Fruit fly (Drosophila melanogaster) whole organism, embryonic: ENCODE results near the gene Ugt35E1.

Experiments
- Abd-B ChIP-seq: fragments of 200-800 bp; sonication (Bioruptor generic); optimal IDR thresholded peaks from 2 replicates; lab custom pipeline; 2018; ENCODE audit warnings: missing biosample characterization, mild to moderate bottlenecking, missing genetic modification characterization, moderate library complexity
- B-H1 ChIP-seq: fragments of 200-800 bp; sonication (Bioruptor generic); IDR thresholded peaks from 3 replicates; pipeline ENCODE4 v1.3.6; 2022; ENCODE audit warnings: missing biosample characterization, missing genetic modification characterization
- Bgb ChIP-seq: fragments of 200-800 bp; sonication (Bioruptor generic); IDR thresholded peaks from 2 replicates; pipeline ENCODE4 v1.3.6; 2022; ENCODE audit warnings: missing biosample characterization, missing genetic modification characterization; ENCODE audit not compliant: partially characterized antibody
- BtbVII ChIP-seq: fragments of 200-800 bp; sonication (Bioruptor generic); optimal IDR thresholded peaks from 3 replicates; lab custom pipeline; 2017; ENCODE audit warnings: missing biosample characterization, mild to moderate bottlenecking, missing genetic modification characterization
- CG10431 ChIP-seq: fragments of 200-800 bp; sonication (Bioruptor generic); optimal IDR thresholded peaks from 3 replicates; lab custom pipeline; 2018; ENCODE audit warnings: missing biosample characterization, mild to moderate bottlenecking, missing genetic modification characterization
- CG12236 ChIP-seq: fragments of 200-800 bp; sonication (Bioruptor generic); optimal IDR thresholded peaks from 2 replicates; lab custom pipeline; 2016; ENCODE audit warnings: missing biosample characterization, missing genetic modification characterization
- CG12942 ChIP-seq: fragments of 200-800 bp; sonication (Bioruptor generic); optimal IDR thresholded peaks from 3 replicates; lab custom pipeline; 2016; ENCODE audit warnings: missing biosample characterization, missing genetic modification characterization
- CG15269 ChIP-seq: fragments of 200-800 bp; sonication (Bioruptor generic); optimal IDR thresholded peaks from 2 replicates; lab custom pipeline; 2018; ENCODE audit warnings: missing biosample characterization, mild to moderate bottlenecking, missing genetic modification characterization, moderate library complexity
- CG16813 ChIP-seq: fragments of 200-800 bp; sonication (Bioruptor generic); IDR thresholded peaks from 3 replicates; pipeline ENCODE4 v1.3.6; 2022; ENCODE audit warnings: missing biosample characterization, missing genetic modification characterization; ENCODE audit not compliant: partially characterized antibody
- CG18599 ChIP-seq: fragments of 200-800 bp; sonication (Bioruptor generic); optimal IDR thresholded peaks from 3 replicates; lab custom pipeline; 2017; ENCODE audit warnings: missing biosample characterization, missing genetic modification characterization, mild to moderate bottlenecking, moderate library complexity, missing genetic modification reagents
- CG18619 ChIP-seq: fragments of 200-800 bp; sonication (Bioruptor generic); optimal IDR thresholded peaks from 3 replicates; lab custom pipeline; 2017; ENCODE audit warnings: missing biosample characterization, mild to moderate bottlenecking, missing genetic modification characterization
- CG2129 ChIP-seq: fragments of 200-800 bp; sonication (Bioruptor generic); IDR thresholded peaks from 2 replicates; pipeline ENCODE4 v1.3.6; 2022; ENCODE audit warnings: missing biosample characterization, missing genetic modification characterization; ENCODE audit not compliant: partially characterized antibody
- CG32772 ChIP-seq: fragments of 200-800 bp; sonication (Bioruptor generic); IDR thresholded peaks from 2 replicates; pipeline ENCODE4 v1.3.6; 2022; ENCODE audit warnings: missing biosample characterization, missing genetic modification characterization
- CG3726 ChIP-seq: fragments of 200-800 bp; sonication (Bioruptor generic); IDR thresholded peaks from 3 replicates; pipeline ENCODE4, ENCODE4 v1.3.6; 2022; ENCODE audit warnings: missing biosample characterization, missing genetic modification characterization
- CG4404 ChIP-seq: fragments of 200-800 bp; sonication (Bioruptor generic); IDR thresholded peaks from 2 replicates; pipeline ENCODE4 v1.3.6; 2022; ENCODE audit warnings: missing biosample characterization, missing genetic modification characterization
- CG5953 ChIP-seq: fragments of 200-800 bp; sonication (Bioruptor generic); IDR thresholded peaks from 2 replicates; pipeline ENCODE4 v1.3.6; 2022; ENCODE audit warnings: missing biosample characterization, missing genetic modification characterization
- CG8478 ChIP-seq: fragments of >200 bp; optimal IDR thresholded peaks from 2 replicates; lab custom pipeline; 2018
- CoRest ChIP-seq: fragments of 200-800 bp; sonication (Bioruptor generic); optimal IDR thresholded peaks from 3 replicates; lab custom pipeline; 2018; ENCODE audit warnings: missing biosample characterization, mild to moderate bottlenecking, missing genetic modification characterization, moderate library complexity
- Doc2 ChIP-seq: fragments of 200-800 bp; sonication (Bioruptor generic); IDR thresholded peaks from 2 replicates; pipeline ENCODE4 v1.3.6; 2022; ENCODE audit warnings: missing biosample characterization, missing genetic modification characterization
- HmgZ ChIP-seq: fragments of 200-800 bp; sonication (Bioruptor generic); optimal IDR thresholded peaks from 2 replicates; lab custom pipeline; 2018; ENCODE audit warnings: missing biosample characterization, mild to moderate bottlenecking, missing genetic modification characterization
- Hr39 ChIP-seq: fragments of >200 bp; optimal IDR thresholded peaks from 2 replicates; lab custom pipeline; 2017
- Hr51 ChIP-seq, 2 experiments: fragments of 200-800 bp; sonication (Bioruptor generic); optimal IDR thresholded peaks; 2 replicates in 1 of 2; 3 replicates in 1 of 2; lab custom pipeline; 2016 to 2018; ENCODE audit warnings: missing biosample characterization in 2 of 2, missing genetic modification characterization in 2 of 2, mild to moderate bottlenecking in 1 of 2, moderate library complexity in 1 of 2
- Mad ChIP-seq: fragments of 200-800 bp; sonication (Bioruptor generic); optimal IDR thresholded peaks from 2 replicates; lab custom pipeline; 2016; ENCODE audit warnings: missing biosample characterization, missing genetic modification characterization
- Mrtf ChIP-seq: fragments of 200-800 bp; sonication (Bioruptor generic); IDR thresholded peaks from 3 replicates; pipeline ENCODE4 v1.3.6; 2022; ENCODE audit warnings: missing biosample characterization, missing genetic modification characterization
- Myb ChIP-seq: fragments of 200-800 bp; sonication (Bioruptor generic); optimal IDR thresholded peaks from 2 replicates; lab custom pipeline; 2016; ENCODE audit warnings: missing biosample characterization, missing genetic modification characterization
- NC2β ChIP-seq: fragments of 200-800 bp; sonication (Bioruptor generic); optimal IDR thresholded peaks from 2 replicates; lab custom pipeline; 2016; ENCODE audit warnings: missing biosample characterization, missing genetic modification characterization
- Neu2 ChIP-seq: fragments of 200-800 bp; sonication (Bioruptor generic); optimal IDR thresholded peaks from 3 replicates; lab custom pipeline; 2016; ENCODE audit warnings: missing biosample characterization, missing genetic modification characterization, borderline replicate concordance
- Nf-YA ChIP-seq: fragments of 200-800 bp; sonication (Bioruptor generic); IDR thresholded peaks from 2 replicates; pipeline ENCODE4 v1.3.6; 2022; ENCODE audit warnings: missing biosample characterization, missing genetic modification characterization
- Nf-YB ChIP-seq: fragments of 200-800 bp; sonication (Bioruptor generic); optimal IDR thresholded peaks from 3 replicates; lab custom pipeline; 2019; ENCODE audit warnings: missing biosample characterization, mild to moderate bottlenecking, missing genetic modification characterization, moderate library complexity
- Opbp ChIP-seq: fragments of 200-800 bp; sonication (Bioruptor generic); IDR thresholded peaks from 3 replicates; pipeline ENCODE4 v1.3.6; 2022; ENCODE audit warnings: missing biosample characterization, missing genetic modification characterization; ENCODE audit not compliant: partially characterized antibody
- Optix ChIP-seq: fragments of 200-800 bp; sonication (Bioruptor generic); IDR thresholded peaks from 3 replicates; pipeline ENCODE4 v1.3.6; 2022; ENCODE audit warnings: missing biosample characterization, missing genetic modification characterization
- Side ChIP-seq: fragments of 200-800 bp; sonication (Bioruptor generic); optimal IDR thresholded peaks from 2 replicates; lab custom pipeline; 2016; ENCODE audit warnings: missing biosample characterization, missing genetic modification characterization
- TFAM ChIP-seq: fragments of 200-800 bp; sonication (Bioruptor generic); optimal IDR thresholded peaks from 2 replicates; lab custom pipeline; 2017; ENCODE audit warnings: missing biosample characterization, missing genetic modification characterization, inconsistent platforms
- abd-A ChIP-seq: fragments of 200-800 bp; sonication (Bioruptor generic); optimal IDR thresholded peaks from 3 replicates; lab custom pipeline; 2019; ENCODE audit warnings: missing biosample characterization, mild to moderate bottlenecking, missing genetic modification characterization, moderate library complexity
- al ChIP-seq: fragments of 200-800 bp; sonication (Bioruptor generic); IDR thresholded peaks from 2 replicates; pipeline ENCODE4 v1.3.6; 2022; ENCODE audit warnings: missing biosample characterization, missing genetic modification characterization
- amos ChIP-seq: fragments of 200-800 bp; sonication (Bioruptor generic); IDR thresholded peaks from 2 replicates; pipeline ENCODE4 v1.3.6; 2022; ENCODE audit warnings: missing biosample characterization, missing genetic modification characterization; ENCODE audit not compliant: partially characterized antibody
- bab2 ChIP-seq: fragments of 200-800 bp; sonication (Bioruptor generic); optimal IDR thresholded peaks from 2 replicates; lab custom pipeline; 2016; ENCODE audit warnings: missing biosample characterization, missing genetic modification characterization
- cas ChIP-seq: fragments of 200-800 bp; sonication (Bioruptor generic); IDR thresholded peaks from 2 replicates; pipeline ENCODE4 v1.3.6; 2022; ENCODE audit warnings: missing biosample characterization, missing genetic modification characterization
- disco-r ChIP-seq: fragments of 200-800 bp; sonication (Bioruptor generic); optimal IDR thresholded peaks from 2 replicates; lab custom pipeline; 2016; ENCODE audit warnings: missing biosample characterization, missing genetic modification characterization
- ftz-f1 ChIP-seq: fragments of 200-800 bp; sonication (Bioruptor generic); optimal IDR thresholded peaks from 2 replicates; lab custom pipeline; 2016; ENCODE audit warnings: missing biosample characterization, missing genetic modification characterization
- grau ChIP-seq: fragments of 200-800 bp; optimal IDR thresholded peaks from 3 replicates; lab custom pipeline; 2019; ENCODE audit warnings: missing biosample characterization, mild to moderate bottlenecking, missing genetic modification characterization, moderate library complexity
- kay ChIP-seq: fragments of 200-800 bp; sonication (Bioruptor generic); optimal IDR thresholded peaks from 2 replicates; lab custom pipeline; 2016; ENCODE audit warnings: missing biosample characterization, missing genetic modification characterization
- lov ChIP-seq, 2 experiments: fragments of 200-800 bp in 1 of 2; fragments of >200 bp in 1 of 2; sonication (Bioruptor generic) in 1 of 2; IDR thresholded peaks in 1 of 2; optimal IDR thresholded peaks in 1 of 2; 2 replicates in 1 of 2; 3 replicates in 1 of 2; pipeline versions ENCODE4 v1.3.6 to Lab custom; 2017 to 2022; ENCODE audit warnings: missing biosample characterization in 1 of 2, missing genetic modification characterization in 1 of 2
- otp ChIP-seq: fragments of 200-800 bp; sonication (Bioruptor generic); IDR thresholded peaks from 3 replicates; pipeline ENCODE4, ENCODE4 v1.3.6; 2022; ENCODE audit warnings: missing biosample characterization, missing genetic modification characterization
- repo ChIP-seq: fragments of 200-800 bp; sonication (Bioruptor generic); optimal IDR thresholded peaks from 2 replicates; lab custom pipeline; 2016; ENCODE audit warnings: missing biosample characterization, missing genetic modification characterization
- sd ChIP-seq: fragments of 200-800 bp; sonication (Bioruptor generic); optimal IDR thresholded peaks from 3 replicates; lab custom pipeline; 2018; ENCODE audit warnings: missing biosample characterization, mild to moderate bottlenecking, missing genetic modification characterization, moderate library complexity
- sr ChIP-seq: fragments of 200-800 bp; sonication (Bioruptor generic); IDR thresholded peaks from 3 replicates; pipeline ENCODE4 v1.3.6; 2022; ENCODE audit warnings: missing biosample characterization, missing genetic modification characterization
- tx ChIP-seq: fragments of 200-800 bp; sonication (Bioruptor generic); optimal IDR thresholded peaks from 2 replicates; lab custom pipeline; 2016; ENCODE audit warnings: missing biosample characterization, missing genetic modification characterization
- vvl ChIP-seq: fragments of 200-800 bp; sonication (Bioruptor generic); IDR thresholded peaks from 2 replicates; pipeline ENCODE4 v1.3.6; 2022; ENCODE audit warnings: missing biosample characterization, missing genetic modification characterization
- zf30C ChIP-seq: fragments of 200-800 bp; sonication (Bioruptor generic); optimal IDR thresholded peaks from 3 replicates; lab custom pipeline; 2018; ENCODE audit warnings: missing biosample characterization, mild to moderate bottlenecking, missing genetic modification characterization
- zfh1 ChIP-seq: fragments of 200-800 bp; sonication (Bioruptor generic); IDR thresholded peaks from 3 replicates; pipeline ENCODE4 v1.3.6; 2022; ENCODE audit warnings: missing biosample characterization, missing genetic modification characterization
- zfh2 ChIP-seq: fragments of 200-800 bp; sonication (Bioruptor generic); optimal IDR thresholded peaks from 2 replicates; lab custom pipeline; 2016; ENCODE audit warnings: missing biosample characterization, missing genetic modification characterization

The Ugt35E1 gene

DNA sequence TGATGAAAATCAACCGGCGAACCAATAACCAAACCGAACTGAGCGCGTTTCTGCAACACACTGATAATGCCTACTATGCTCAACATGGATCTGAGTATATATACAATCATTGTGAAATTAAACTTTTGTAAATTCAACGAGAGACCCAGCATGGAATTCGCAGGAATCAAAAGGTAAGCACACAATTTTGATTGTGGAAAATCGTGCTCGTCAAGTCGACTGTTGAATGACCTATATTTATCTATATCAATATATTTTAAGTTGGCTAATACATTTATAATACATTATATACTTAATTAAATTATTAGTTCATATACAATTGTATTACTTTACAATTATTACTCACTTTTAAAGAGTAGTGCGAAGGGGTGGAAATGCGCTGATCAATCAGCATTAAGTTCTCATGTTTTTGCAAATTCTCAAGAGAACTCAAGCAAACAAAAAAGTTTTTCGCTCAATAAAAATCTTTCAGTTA is 12.0 kb downstream of the Ugt35E1 start, which contains the start of gene Ugt302K1 (continued):
- TF ChIP-seq HmgZ, result no peak
- no peak for TF ChIP-seq Mrtf (GFP tag; lab: Robert Waterston, UW)
- TF ChIP-seq otp (GFP tag; lab: Robert Waterston, UW), result no peak
- no peak for TF ChIP-seq vvl (GFP tag; lab: Robert Waterston, UW)
- TF ChIP-seq CG3726 (GFP tag; lab: Robert Waterston, UW), result no peak
- no peak for TF ChIP-seq zfh1 (GFP tag; lab: Robert Waterston, UW)
- TF ChIP-seq NC2β (GFP tag; lab: Kevin White, UChicago), result no peak
- TF ChIP-seq CG4404, result no peak
- no peak for TF ChIP-seq bab2 (GFP tag; lab: Kevin White, UChicago)
- TF ChIP-seq repo (GFP tag; lab: Kevin White, UChicago), result no peak
- TF ChIP-seq CG18599 (GFP tag; lab: Kevin White, UChicago), result peak; percentile 66
- no peak for TF ChIP-seq CG8478
- TF ChIP-seq CG12236, result no peak
- no peak for TF ChIP-seq Opbp
- no peak for TF ChIP-seq sr (GFP tag; lab: Robert Waterston, UW)
- TF ChIP-seq Abd-B (GFP tag; lab: Kevin White, UChicago), result no peak
- TF ChIP-seq Nf-YB (GFP tag; lab: Kevin White, UChicago), result no peak
- TF ChIP-seq zfh2 (GFP tag; lab: Kevin White, UChicago), result no peak
- peak; percentile 56; the same call in 1 of the 2 replicates for TF ChIP-seq al
- no peak for TF ChIP-seq Optix (GFP tag; lab: Robert Waterston, UW)
- TF ChIP-seq CG2129 (GFP tag; lab: Robert Waterston, UW), result no peak
- TF ChIP-seq ftz-f1 (GFP tag; lab: Kevin White, UChicago), result no peak
- TF ChIP-seq BtbVII (GFP tag; lab: Kevin White, UChicago), result no peak
- TF ChIP-seq CG16813 (GFP tag; lab: Robert Waterston, UW), result no peak
- no peak for TF ChIP-seq Bgb (GFP tag; lab: Robert Waterston, UW)
- TF ChIP-seq CG15269 (tag; lab: Kevin White, UChicago), result no peak
- TF ChIP-seq CG12942 (GFP tag; lab: Kevin White, UChicago), result no peak
- TF ChIP-seq Mad, result no peak
- no peak for TF ChIP-seq B-H1 (GFP tag; lab: Robert Waterston, UW)
- no peak for TF ChIP-seq Hr39
- TF ChIP-seq Doc2 (GFP tag; lab: Robert Waterston, UW), result no peak
- TF ChIP-seq sd (tag; lab: Kevin White, UChicago), result no peak
- TF ChIP-seq CG10431 (GFP tag; lab: Kevin White, UChicago), result no peak
- peak; percentile 2 for TF ChIP-seq CoRest
- TF ChIP-seq kay, result no peak
- TF ChIP-seq CG32772 (GFP tag; lab: Robert Waterston, UW), result no peak
- no peak for TF ChIP-seq tx (GFP tag; lab: Kevin White, UChicago)
- no peak for TF ChIP-seq grau (tag; lab: Kevin White, UChicago)
- TF ChIP-seq Neu2 (GFP tag; lab: Kevin White, UChicago), result no peak
- TF ChIP-seq CG18619 (GFP tag; lab: Kevin White, UChicago), result no peak
- peak in 1 of 2 experiments; percentile 2 for TF ChIP-seq Hr51 (GFP tag; optimal IDR thresholded peaks at IDR 0.05; lab: Kevin White, UChicago)
- no peak for TF ChIP-seq Nf-YA
- TF ChIP-seq CG5953 (GFP tag; lab: Robert Waterston, UW), result no peak
- no peak for TF ChIP-seq TFAM (GFP tag; lab: Kevin White, UChicago)
- TF ChIP-seq zf30C (GFP tag; lab: Kevin White, UChicago), result no peak
- TF ChIP-seq lov (optimal IDR thresholded peaks at IDR 0.05; lab: Kevin White, UChicago), result no peak
- TF ChIP-seq lov (GFP tag; IDR thresholded peaks at IDR 0.05; lab: Robert Waterston, UW), result no peak
- TF ChIP-seq cas, result no peak
- TF ChIP-seq disco-r (GFP tag; lab: Kevin White, UChicago), result no peak
- TF ChIP-seq abd-A (tag; lab: Kevin White, UChicago), result no peak
- TF ChIP-seq amos (GFP tag; lab: Robert Waterston, UW), result no peak
- no peak for TF ChIP-seq Side (GFP tag; lab: Kevin White, UChicago)
- no peak for TF ChIP-seq Myb (GFP tag; lab: Kevin White, UChicago)
